Worm (Caenorhabditis elegans): ENCODE results near the gene M03B6.5.

- TF ChIP-seq flt-1 (GFP tag; IDR thresholded peaks at IDR 0.05) (no peak), med-1 (GFP tag; optimal IDR thresholded peaks at IDR 0.05; ENCODE audit: insufficient read depth) (no peak), cog-1 (tag; optimal IDR thresholded peaks at IDR 0.05) (no peak)
These were observed 29.7 kb downstream of the M03B6.5 start for ce11 chrX:13873324-13873933.

Data from whole organism, midembryonic.